Fruit fly (Drosophila melanogaster) Kc167 (cell line): Measurements from ENCODE around the gene CG17190.

Experiments used
- Myc ChIP-seq: fragments of >200 bp; optimal IDR thresholded peaks from 2 replicates; lab custom pipeline; 2017; ENCODE audit warnings: missing external identifiers
- Sin3A ChIP-seq: fragments of >200 bp; optimal IDR thresholded peaks from 2 replicates; lab custom pipeline; 2018; ENCODE audit warnings: missing external identifiers
- h ChIP-seq: fragments of >200 bp; optimal IDR thresholded peaks from 3 replicates; lab custom pipeline; 2018; ENCODE audit warnings: missing external identifiers
- psq ChIP-seq: fragments of >200 bp; optimal IDR thresholded peaks from 2 replicates; lab custom pipeline; 2017; ENCODE audit warnings: missing external identifiers

dm6 chr3R:20010942-20011341 is 2.4 kb downstream of the CG17190 start:
- no peak for TF ChIP-seq psq
- TF ChIP-seq h (lab: Kevin White, UChicago) = no peak
- no peak for TF ChIP-seq Myc (lab: Kevin White, UChicago)
- TF ChIP-seq Sin3A (lab: Kevin White, UChicago) = no peak
